Worm (Caenorhabditis elegans) whole organism, L1 larva: ENCODE data around the gene Y82E9BR.20.

Experiments
- C04F5.9 ChIP-seq: sonication (generic microtip); optimal IDR thresholded peaks from 2 replicates; lab custom pipeline; 2016; ENCODE audit warnings: missing genetic modification characterization, missing compliant biosample characterization
- aly-2 ChIP-seq: fragments of 150-350 bp; optimal IDR thresholded peaks from 2 replicates; lab custom pipeline; 2014; ENCODE audit warnings: missing biosample characterization, missing genetic modification characterization
- efl-1 ChIP-seq, 4 experiments: fragments of 150-350 bp; optimal IDR thresholded peaks in 3 of 4; peaks in 1 of 4; 1 replicate in 1 of 4; 2 replicates in 3 of 4; lab custom pipeline; 2014; ENCODE audit warnings: missing biosample characterization in 2 of 4, missing genetic modification characterization in 2 of 4, missing genetic modification reagents in 2 of 4
- egl-27 ChIP-seq, 2 experiments: fragments of 150-350 bp in 1 of 2; sonication (generic microtip); optimal IDR thresholded peaks; 3 replicates each; lab custom pipeline; 2017 to 2018; ENCODE audit warnings: missing biosample characterization in 2 of 2, missing genetic modification characterization in 2 of 2, missing genetic modification reagents in 2 of 2
- elt-3 ChIP-seq, 6 experiments: fragments of 150-350 bp in 1 of 6; sonication (generic microtip); optimal IDR thresholded peaks; 2 replicates each; lab custom pipeline; 2017 to 2018; ENCODE audit warnings: missing biosample characterization in 6 of 6, missing genetic modification characterization in 6 of 6, inconsistent platforms in 1 of 6
- fkh-10 ChIP-seq: sonication (generic microtip); optimal IDR thresholded peaks from 2 replicates; lab custom pipeline; 2017; ENCODE audit warnings: missing biosample characterization, missing genetic modification reagents, missing genetic modification characterization
- hlh-4 ChIP-seq: sonication (generic microtip); optimal IDR thresholded peaks from 2 replicates; lab custom pipeline; 2016; ENCODE audit warnings: mild to moderate bottlenecking, missing genetic modification characterization, missing compliant biosample characterization
- lin-13 ChIP-seq: fragments of 150-350 bp; optimal IDR thresholded peaks from 2 replicates; lab custom pipeline; 2014; ENCODE audit warnings: missing biosample characterization, missing genetic modification reagents, missing genetic modification characterization
- nhr-237 ChIP-seq: fragments of 150-350 bp; optimal IDR thresholded peaks from 2 replicates; lab custom pipeline; 2014; ENCODE audit warnings: missing biosample characterization, missing genetic modification characterization
- pax-3 ChIP-seq: fragments of 200-800 bp; sonication (Bioruptor generic); optimal IDR thresholded peaks from 2 replicates; lab custom pipeline; 2018; ENCODE audit warnings: mild to moderate bottlenecking, missing genetic modification characterization, moderate library complexity, missing compliant biosample characterization
- snpc-4 ChIP-seq: fragments of 150-350 bp; optimal IDR thresholded peaks from 2 replicates; lab custom pipeline; 2014; ENCODE audit warnings: missing biosample characterization, missing genetic modification characterization
- sptf-1 ChIP-seq: fragments of 150-350 bp; optimal IDR thresholded peaks from 2 replicates; lab custom pipeline; 2014; ENCODE audit warnings: missing biosample characterization, missing genetic modification characterization
- unc-130 ChIP-seq: fragments of 150-350 bp; optimal IDR thresholded peaks from 2 replicates; lab custom pipeline; 2017; ENCODE audit warnings: missing biosample characterization, missing genetic modification characterization, inconsistent platforms
- unc-62 ChIP-seq: fragments of 150-350 bp; optimal IDR thresholded peaks from 2 replicates; lab custom pipeline; 2014; ENCODE audit warnings: missing biosample characterization, missing genetic modification reagents, missing genetic modification characterization

DNA sequence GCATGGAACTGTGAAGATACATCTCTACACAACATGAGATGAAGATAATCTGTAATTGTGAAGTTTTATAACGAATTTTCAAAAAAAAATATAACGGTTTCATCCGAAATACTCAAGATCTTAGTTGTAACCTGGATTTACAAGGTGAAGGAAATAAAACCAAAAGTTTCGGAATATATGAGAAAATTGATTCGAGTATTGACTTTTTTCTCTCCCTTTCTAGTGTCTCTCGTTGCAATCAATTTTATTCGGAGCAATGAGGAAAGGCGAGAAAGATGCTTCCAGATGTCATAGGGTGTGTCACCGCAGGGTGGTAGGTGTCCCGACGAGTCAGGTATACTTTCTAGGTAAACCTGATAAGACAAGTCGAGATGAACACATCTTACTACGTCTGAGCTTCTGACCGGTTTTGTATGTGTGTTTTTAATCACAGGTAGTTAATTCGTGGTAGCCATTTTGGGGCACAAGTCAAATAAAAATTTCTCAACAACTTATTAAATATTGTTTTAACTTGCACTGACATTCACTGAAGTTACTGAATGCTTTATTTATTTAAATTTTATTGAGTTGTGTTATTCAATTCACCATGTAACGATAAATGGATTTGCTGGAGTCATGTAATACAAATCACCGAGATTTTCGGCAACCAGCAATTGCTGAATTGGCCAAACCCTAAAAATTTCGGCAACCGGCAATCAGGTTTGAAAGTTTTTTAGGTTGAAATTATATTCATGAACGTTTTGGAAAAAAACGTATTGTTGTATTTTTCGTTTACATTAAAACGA, 14.3 kb downstream of the Y82E9BR.20 start, which contains the start of gene pals-20:
- TF ChIP-seq snpc-4 (tag; lab: Kevin White, UChicago) (no peak), elt-3 (tag; optimal IDR thresholded peaks at IDR 0.05; lab: Kevin White, UChicago) (no peak), aly-2 (tag; lab: Kevin White, UChicago) (no peak), pax-3 (no peak), efl-1 (optimal IDR thresholded peaks at IDR 0.05; lab: Kevin White, UChicago) (no peak), efl-1 (GFP tag; optimal IDR thresholded peaks at IDR 0.05 in 1 of 2; lab: Kevin White, UChicago) (peak in 1 of 2 experiments; percentile 75), fkh-10 (no peak), sptf-1 (no peak), nhr-237 (tag; lab: Kevin White, UChicago) (no peak), C04F5.9 (tag; lab: Kevin White, UChicago) (no peak), unc-130 (tag; lab: Kevin White, UChicago) (no peak), unc-62 (GFP tag; lab: Kevin White, UChicago) (no peak), hlh-4 (no peak), egl-27 (tag; optimal IDR thresholded peaks at IDR 0.05; lab: Kevin White, UChicago) (no peak), lin-13 (GFP tag; lab: Kevin White, UChicago) (no peak)
